Fruit fly (Drosophila melanogaster) whole organism, embryonic: Measurements from ENCODE around the gene CG6481.

Experiments used
- Blimp-1 ChIP-seq: fragments of 200-800 bp; sonication (Bioruptor generic); optimal IDR thresholded peaks from 3 replicates; lab custom pipeline; 2018; ENCODE audit warnings: missing biosample characterization, missing genetic modification characterization, mild to moderate bottlenecking, moderate library complexity, missing genetic modification reagents
- CG10431 ChIP-seq: fragments of 200-800 bp; sonication (Bioruptor generic); optimal IDR thresholded peaks from 3 replicates; lab custom pipeline; 2018; ENCODE audit warnings: missing biosample characterization, mild to moderate bottlenecking, missing genetic modification characterization
- CG10462 ChIP-seq: fragments of 200-800 bp; sonication (Bioruptor generic); optimal IDR thresholded peaks from 2 replicates; lab custom pipeline; 2016; ENCODE audit warnings: missing biosample characterization, missing genetic modification characterization
- CG11247 ChIP-seq: fragments of 200-800 bp; sonication (Bioruptor generic); IDR thresholded peaks from 2 replicates; pipeline ENCODE4 v1.3.6; 2022; ENCODE audit warnings: missing biosample characterization, missing genetic modification characterization
- CG11560 ChIP-seq: fragments of 200-800 bp; sonication (Bioruptor generic); IDR thresholded peaks from 3 replicates; pipeline ENCODE4 v1.3.6; 2022; ENCODE audit warnings: missing biosample characterization, missing genetic modification characterization
- CG11695 ChIP-seq: fragments of 200-800 bp; sonication (Bioruptor generic); IDR thresholded peaks from 3 replicates; pipeline ENCODE4 v1.3.6; 2022; ENCODE audit warnings: missing biosample characterization, missing genetic modification characterization
- CG12236 ChIP-seq: fragments of 200-800 bp; sonication (Bioruptor generic); optimal IDR thresholded peaks from 2 replicates; lab custom pipeline; 2016; ENCODE audit warnings: missing biosample characterization, missing genetic modification characterization
- CG14710 ChIP-seq: fragments of 200-800 bp; sonication (Bioruptor generic); optimal IDR thresholded peaks from 3 replicates; lab custom pipeline; 2019; ENCODE audit warnings: missing biosample characterization, mild to moderate bottlenecking, missing genetic modification characterization, moderate library complexity
- CG14860 ChIP-seq: fragments of 200-800 bp; sonication (Bioruptor generic); IDR thresholded peaks from 3 replicates; pipeline ENCODE4 v1.3.6; 2022; ENCODE audit warnings: missing biosample characterization, missing genetic modification characterization; ENCODE audit not compliant: partially characterized antibody
- CG1792 ChIP-seq: fragments of 200-800 bp; sonication (Bioruptor generic); optimal IDR thresholded peaks from 2 replicates; lab custom pipeline; 2016; ENCODE audit warnings: missing biosample characterization, missing genetic modification characterization
- CG18011 ChIP-seq: fragments of 200-800 bp; sonication (Bioruptor generic); optimal IDR thresholded peaks from 2 replicates; lab custom pipeline; 2017; ENCODE audit warnings: missing biosample characterization, missing genetic modification characterization, mild to moderate bottlenecking, moderate library complexity, missing genotype
- CG2120 ChIP-seq: fragments of 200-800 bp; sonication (Bioruptor generic); optimal IDR thresholded peaks from 3 replicates; lab custom pipeline; 2016; ENCODE audit warnings: missing biosample characterization, missing genetic modification characterization
- CG30403 ChIP-seq: fragments of 200-800 bp; sonication (Bioruptor generic); optimal IDR thresholded peaks from 3 replicates; lab custom pipeline; 2016; ENCODE audit warnings: missing biosample characterization, missing genetic modification characterization
- CG3065 ChIP-seq: fragments of 200-800 bp; sonication (Bioruptor generic); optimal IDR thresholded peaks from 2 replicates; lab custom pipeline; 2016; ENCODE audit warnings: missing biosample characterization, missing genetic modification characterization
- CG31388 ChIP-seq: fragments of 200-800 bp; sonication (Bioruptor generic); optimal IDR thresholded peaks from 2 replicates; lab custom pipeline; 2016; ENCODE audit warnings: missing biosample characterization, missing genetic modification characterization
- CG31441 ChIP-seq: fragments of 200-800 bp; sonication (Bioruptor generic); IDR thresholded peaks from 2 replicates; pipeline ENCODE4 v1.3.6; 2022; ENCODE audit warnings: missing biosample characterization, missing genetic modification characterization
- CG42726 ChIP-seq: fragments of 200-800 bp; sonication (Bioruptor generic); IDR thresholded peaks from 2 replicates; pipeline ENCODE4 v1.3.6; 2022; ENCODE audit warnings: missing biosample characterization, missing genetic modification characterization; ENCODE audit not compliant: partially characterized antibody
- CG7987 ChIP-seq: fragments of 200-800 bp; sonication (Bioruptor generic); optimal IDR thresholded peaks from 2 replicates; lab custom pipeline; 2018; ENCODE audit warnings: missing biosample characterization, mild to moderate bottlenecking, missing genetic modification characterization, moderate library complexity
- CG8924 ChIP-seq: fragments of 200-800 bp; optimal IDR thresholded peaks from 3 replicates; lab custom pipeline; 2019; ENCODE audit warnings: missing biosample characterization, mild to moderate bottlenecking, missing genetic modification characterization, moderate library complexity
- CG9797 ChIP-seq: fragments of 200-800 bp; sonication (Bioruptor generic); optimal IDR thresholded peaks from 3 replicates; lab custom pipeline; 2018; ENCODE audit warnings: missing biosample characterization, mild to moderate bottlenecking, missing genetic modification characterization
- CkIIα-i1 ChIP-seq: fragments of 200-800 bp; sonication (Bioruptor generic); IDR thresholded peaks from 2 replicates; pipeline ENCODE4 v1.3.6; 2022; ENCODE audit warnings: missing biosample characterization, missing genetic modification characterization
- CrebB ChIP-seq: fragments of 200-800 bp; sonication (Bioruptor generic); optimal IDR thresholded peaks from 3 replicates; lab custom pipeline; 2018; ENCODE audit warnings: missing biosample characterization, mild to moderate bottlenecking, missing genetic modification characterization
- Doc3 ChIP-seq: fragments of 200-800 bp; sonication (Bioruptor generic); IDR thresholded peaks from 3 replicates; pipeline ENCODE4 v1.3.6; 2022; ENCODE audit warnings: missing biosample characterization, missing genetic modification characterization; ENCODE audit not compliant: partially characterized antibody
- Dp ChIP-seq: fragments of 200-800 bp; sonication (Bioruptor generic); optimal IDR thresholded peaks from 2 replicates; lab custom pipeline; 2018; ENCODE audit warnings: missing biosample characterization, mild to moderate bottlenecking, missing genetic modification characterization, moderate library complexity
- Ets65A ChIP-seq: fragments of 200-800 bp; sonication (Bioruptor generic); peaks from one replicate; lab custom pipeline; 2016; ENCODE audit warnings: missing biosample characterization, missing genetic modification characterization
- Ets97D ChIP-seq: fragments of 200-800 bp; sonication (Bioruptor generic); optimal IDR thresholded peaks from 3 replicates; lab custom pipeline; 2016; ENCODE audit warnings: missing biosample characterization, missing genetic modification characterization
- Fer1 ChIP-seq: fragments of 200-800 bp; sonication (Bioruptor generic); optimal IDR thresholded peaks from 2 replicates; lab custom pipeline; 2017; ENCODE audit warnings: missing biosample characterization, mild to moderate bottlenecking, missing genetic modification characterization
- HLH54F ChIP-seq: fragments of 200-800 bp; sonication (Bioruptor generic); optimal IDR thresholded peaks from 3 replicates; lab custom pipeline; 2016; ENCODE audit warnings: missing biosample characterization, missing genetic modification characterization
- Hand ChIP-seq: fragments of 200-800 bp; sonication (Bioruptor generic); optimal IDR thresholded peaks from 2 replicates; lab custom pipeline; 2017; ENCODE audit warnings: mild to moderate bottlenecking, missing biosample characterization, missing genetic modification reagents, missing genetic modification characterization
- Hmr ChIP-seq: fragments of 200-800 bp; sonication (Bioruptor generic); optimal IDR thresholded peaks from 3 replicates; lab custom pipeline; 2017; ENCODE audit warnings: mild to moderate bottlenecking, missing biosample characterization, missing genetic modification reagents, missing genetic modification characterization
- Hr51 ChIP-seq, 2 experiments: fragments of 200-800 bp; sonication (Bioruptor generic); optimal IDR thresholded peaks; 2 replicates in 1 of 2; 3 replicates in 1 of 2; lab custom pipeline; 2016 to 2018; ENCODE audit warnings: missing biosample characterization in 2 of 2, missing genetic modification characterization in 2 of 2, mild to moderate bottlenecking in 1 of 2, moderate library complexity in 1 of 2
- Mes4 ChIP-seq: fragments of 200-800 bp; sonication (Bioruptor generic); optimal IDR thresholded peaks from 2 replicates; lab custom pipeline; 2016; ENCODE audit warnings: missing biosample characterization, missing genetic modification characterization
- NC2β ChIP-seq: fragments of 200-800 bp; sonication (Bioruptor generic); optimal IDR thresholded peaks from 2 replicates; lab custom pipeline; 2016; ENCODE audit warnings: missing biosample characterization, missing genetic modification characterization
- PHDP ChIP-seq: fragments of 200-800 bp; sonication (Bioruptor generic); optimal IDR thresholded peaks from 3 replicates; lab custom pipeline; 2018; ENCODE audit warnings: missing biosample characterization, mild to moderate bottlenecking, missing genetic modification characterization, moderate library complexity
- Rfx ChIP-seq: fragments of 200-800 bp; sonication (Bioruptor generic); IDR thresholded peaks from 2 replicates; pipeline ENCODE4 v1.3.6; 2022; ENCODE audit warnings: missing biosample characterization, missing genetic modification characterization
- al ChIP-seq: fragments of 200-800 bp; sonication (Bioruptor generic); IDR thresholded peaks from 2 replicates; pipeline ENCODE4 v1.3.6; 2022; ENCODE audit warnings: missing biosample characterization, missing genetic modification characterization
- amos ChIP-seq: fragments of 200-800 bp; sonication (Bioruptor generic); IDR thresholded peaks from 2 replicates; pipeline ENCODE4 v1.3.6; 2022; ENCODE audit warnings: missing biosample characterization, missing genetic modification characterization; ENCODE audit not compliant: partially characterized antibody
- cato ChIP-seq: fragments of 200-800 bp; sonication (Bioruptor generic); optimal IDR thresholded peaks from 2 replicates; lab custom pipeline; 2016; ENCODE audit warnings: missing biosample characterization, missing genetic modification characterization, borderline replicate concordance
- emc ChIP-seq: fragments of 200-800 bp; sonication (Bioruptor generic); optimal IDR thresholded peaks from 2 replicates; lab custom pipeline; 2016; ENCODE audit warnings: missing biosample characterization, missing genetic modification characterization
- exex ChIP-seq: fragments of 200-800 bp; sonication (Bioruptor generic); optimal IDR thresholded peaks from 4 replicates; lab custom pipeline; 2018; ENCODE audit warnings: missing biosample characterization, mild to moderate bottlenecking, missing genetic modification characterization, moderate library complexity
- inv ChIP-seq: fragments of 200-800 bp; sonication (Bioruptor generic); IDR thresholded peaks from 2 replicates; pipeline ENCODE4 v1.3.6; 2022; ENCODE audit warnings: missing biosample characterization, missing genetic modification characterization; ENCODE audit not compliant: partially characterized antibody
- knrl ChIP-seq: fragments of 200-800 bp; sonication (Bioruptor generic); IDR thresholded peaks from 3 replicates; pipeline ENCODE4 v1.3.6; 2022; ENCODE audit warnings: missing biosample characterization, missing genetic modification characterization; ENCODE audit not compliant: partially characterized antibody
- nmo ChIP-seq: fragments of 200-800 bp; sonication (Bioruptor generic); optimal IDR thresholded peaks from 2 replicates; lab custom pipeline; 2018; ENCODE audit warnings: missing biosample characterization, mild to moderate bottlenecking, missing genetic modification characterization, moderate library complexity
- phol ChIP-seq: fragments of 200-800 bp; sonication (Bioruptor generic); optimal IDR thresholded peaks from 3 replicates; lab custom pipeline; 2018; ENCODE audit warnings: missing biosample characterization, mild to moderate bottlenecking, missing genetic modification characterization, moderate library complexity
- rib ChIP-seq: fragments of 200-800 bp; sonication (Bioruptor generic); IDR thresholded peaks from 2 replicates; pipeline ENCODE4 v1.3.6; 2022; ENCODE audit warnings: missing biosample characterization, missing genetic modification characterization
- tio ChIP-seq: fragments of 200-800 bp; sonication (Bioruptor generic); optimal IDR thresholded peaks from 2 replicates; lab custom pipeline; 2017; ENCODE audit warnings: missing biosample characterization, missing genetic modification characterization, inconsistent platforms
- toy ChIP-seq: fragments of 200-800 bp; sonication (Bioruptor generic); IDR thresholded peaks from 2 replicates; pipeline ENCODE4 v1.3.6; 2022; ENCODE audit warnings: missing biosample characterization, missing genetic modification characterization
- ttk ChIP-seq: fragments of 200-800 bp; sonication (Bioruptor generic); IDR thresholded peaks from 2 replicates; pipeline ENCODE4 v2.1.2; 2022; ENCODE audit warnings: missing biosample characterization, missing genetic modification characterization
- vfl ChIP-seq: fragments of 200-800 bp; sonication (Bioruptor generic); optimal IDR thresholded peaks from 2 replicates; lab custom pipeline; 2016; ENCODE audit warnings: missing biosample characterization, missing genetic modification characterization

Gene CG6481

dm6 chrX:18515205-18515921 is 6.9 kb downstream of the CG6481 start, which contains the start of the genes Bx and HisRS (continued):
- TF ChIP-seq CG2120 (GFP tag; lab: Kevin White, UChicago) (peak; percentile 16), vfl (GFP tag; lab: Kevin White, UChicago) (no peak), al (GFP tag; lab: Robert Waterston, UW) (peak; percentile 17; the same call in 1 of the 2 replicates), rib (peak; percentile 95), nmo (peak; percentile 26), CG11560 (tag; lab: Robert Waterston, UW) (no peak), CG31388 (GFP tag; lab: Kevin White, UChicago) (no peak), CG14710 (peak; percentile 20), CG8924 (tag; lab: Kevin White, UChicago) (peak; percentile 19), Ets97D (GFP tag; lab: Kevin White, UChicago) (peak; percentile 64), amos (GFP tag; lab: Robert Waterston, UW) (peak; percentile 48; the same call in 1 of the 2 replicates), CG7987 (no peak), CG30403 (GFP tag; lab: Kevin White, UChicago) (no peak), phol (tag; lab: Kevin White, UChicago) (peak; percentile 22), NC2β (GFP tag; lab: Kevin White, UChicago) (no peak), CkIIα-i1 (no peak), PHDP (tag; lab: Kevin White, UChicago) (no peak), toy (GFP tag; lab: Robert Waterston, UW) (no peak), inv (GFP tag; lab: Robert Waterston, UW) (0 out of 2 replicates have a peak, but pooled peaks have one; percentile 8), CG9797 (GFP tag; lab: Kevin White, UChicago) (peak; percentile 77), knrl (GFP tag; lab: Robert Waterston, UW) (peak; percentile 35; the same call in 1 of the 3 replicates), Rfx (GFP tag; lab: Robert Waterston, UW) (peak; percentile 38), CG31441 (GFP tag; lab: Robert Waterston, UW) (no peak), emc (GFP tag; lab: Kevin White, UChicago) (no peak), Hmr (GFP tag; lab: Kevin White, UChicago) (peak; percentile 38), cato (no peak), CG11247 (GFP tag; lab: Robert Waterston, UW) (no peak), ttk (no peak), Hand (GFP tag; lab: Kevin White, UChicago) (no peak), CG14860 (GFP tag; lab: Robert Waterston, UW) (no peak), Mes4 (GFP tag; lab: Kevin White, UChicago) (no peak), Doc3 (GFP tag; lab: Robert Waterston, UW) (no peak), CrebB (tag; lab: Kevin White, UChicago) (no peak), Blimp-1 (GFP tag; lab: Kevin White, UChicago) (no peak), CG12236 (GFP tag; lab: Kevin White, UChicago) (no peak), Dp (GFP tag; lab: Kevin White, UChicago) (peak; percentile 39), CG10431 (GFP tag; lab: Kevin White, UChicago) (no peak), CG10462 (GFP tag; lab: Kevin White, UChicago) (no peak), HLH54F (GFP tag; lab: Kevin White, UChicago) (no peak), CG11695 (GFP tag; lab: Robert Waterston, UW) (no peak), Hr51 (GFP tag; optimal IDR thresholded peaks at IDR 0.05; lab: Kevin White, UChicago) (no peak), CG18011 (GFP tag; lab: Kevin White, UChicago) (no peak), Ets65A (GFP tag; lab: Kevin White, UChicago) (no peak), Fer1 (GFP tag; lab: Kevin White, UChicago) (peak; percentile 24), tio (GFP tag; lab: Kevin White, UChicago) (no peak), CG3065 (GFP tag; lab: Kevin White, UChicago) (no peak), CG1792 (no peak), exex (tag; lab: Kevin White, UChicago) (no peak), CG42726 (peak; percentile 59)
